Fruit fly (Drosophila melanogaster): ENCODE results near the gene SdicA.
"Not testable (repeated sequence)": the region's sequence is repeated elsewhere in the genome, so short reads cannot be mapped to it uniquely, and the experiment has no call there.

SdicA gene

DNA sequence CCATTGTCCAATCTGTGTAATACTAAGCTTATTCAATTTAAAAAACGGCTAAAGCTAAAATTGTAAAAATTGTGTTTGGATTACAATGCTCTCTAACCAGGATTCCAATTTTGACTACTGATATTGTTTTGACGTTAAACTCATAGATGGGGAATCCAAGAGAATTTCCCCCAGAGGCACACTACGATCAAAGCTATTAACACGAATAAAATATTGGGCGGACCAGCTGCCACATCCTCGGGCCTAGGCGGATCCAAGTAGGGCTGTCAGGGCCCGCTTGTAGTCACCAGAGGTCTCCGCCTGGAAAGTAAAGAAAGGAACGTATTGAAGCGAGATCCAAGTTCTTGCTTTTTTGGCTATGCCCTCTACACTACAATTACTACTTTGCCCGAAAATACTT lies at the start of gene SdicA:
SdicA (minus strand) TSS at position 101 of the 400 bp plus-strand sequence.
- not testable (repeated sequence) for TF ChIP-seq ttk, Sin3A, Myc (optimal IDR thresholded peaks at IDR 0.05)

DNA sequence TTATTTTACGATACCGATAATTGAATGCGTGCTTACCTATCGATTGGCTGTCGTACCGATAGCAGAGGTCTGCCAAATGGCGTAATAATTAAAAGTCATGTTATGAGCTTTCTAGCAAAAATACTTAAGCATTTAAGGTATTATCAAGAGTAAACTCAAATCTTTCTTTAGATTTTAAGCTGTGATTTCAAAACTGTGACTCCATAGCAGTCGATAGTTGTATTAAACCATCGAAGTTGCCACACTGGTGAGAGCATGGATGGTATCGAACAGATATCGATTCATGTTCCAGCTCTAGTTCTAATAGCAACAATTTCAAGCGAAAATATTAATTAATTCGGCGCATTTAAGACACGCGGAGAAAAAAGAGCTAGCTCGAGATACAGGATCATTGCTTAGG lies 49.3 kb upstream of the SdicA start, which contains the start of the genes CG17068 and Rab10:
CG17068 (minus strand) TSS at position 25 of the 400 bp plus-strand sequence.
Rab10 (plus strand) TSS at position 270 of the 400 bp plus-strand sequence.
- TF ChIP-seq Myc (optimal IDR thresholded peaks at IDR 0.05) (no peak), psq (optimal IDR thresholded peaks at IDR 0.05) (no peak)

DNA sequence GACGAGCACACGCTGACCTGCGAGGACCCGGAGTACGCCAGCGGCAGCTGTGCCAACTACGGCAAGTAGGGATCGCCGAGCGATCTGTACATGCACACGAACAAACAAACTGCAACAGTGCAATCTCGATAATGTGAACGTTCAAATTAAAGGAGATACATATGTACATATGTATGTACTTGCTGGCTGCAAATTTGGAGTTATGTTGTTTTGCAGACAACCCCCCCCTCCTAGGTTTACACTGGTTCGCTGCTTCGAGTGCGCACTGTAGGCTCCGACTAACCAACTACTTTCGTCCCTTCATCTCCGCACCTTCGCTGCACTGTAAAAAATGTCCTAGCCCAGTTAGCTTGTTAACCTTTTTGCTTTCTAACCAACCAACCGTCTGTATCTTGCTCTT lies 46.0 kb upstream of the SdicA start:
- TF ChIP-seq Myc (optimal IDR thresholded peaks at IDR 0.05) = no peak
- no peak for TF ChIP-seq psq (optimal IDR thresholded peaks at IDR 0.05)
- TF ChIP-seq insv (optimal IDR thresholded peaks at IDR 0.05) = no peak
- no peak for TF ChIP-seq ttk (optimal IDR thresholded peaks at IDR 0.05)
- no peak for TF ChIP-seq h (optimal IDR thresholded peaks at IDR 0.05)
- no peak for TF ChIP-seq Sin3A (optimal IDR thresholded peaks at IDR 0.05)

DNA sequence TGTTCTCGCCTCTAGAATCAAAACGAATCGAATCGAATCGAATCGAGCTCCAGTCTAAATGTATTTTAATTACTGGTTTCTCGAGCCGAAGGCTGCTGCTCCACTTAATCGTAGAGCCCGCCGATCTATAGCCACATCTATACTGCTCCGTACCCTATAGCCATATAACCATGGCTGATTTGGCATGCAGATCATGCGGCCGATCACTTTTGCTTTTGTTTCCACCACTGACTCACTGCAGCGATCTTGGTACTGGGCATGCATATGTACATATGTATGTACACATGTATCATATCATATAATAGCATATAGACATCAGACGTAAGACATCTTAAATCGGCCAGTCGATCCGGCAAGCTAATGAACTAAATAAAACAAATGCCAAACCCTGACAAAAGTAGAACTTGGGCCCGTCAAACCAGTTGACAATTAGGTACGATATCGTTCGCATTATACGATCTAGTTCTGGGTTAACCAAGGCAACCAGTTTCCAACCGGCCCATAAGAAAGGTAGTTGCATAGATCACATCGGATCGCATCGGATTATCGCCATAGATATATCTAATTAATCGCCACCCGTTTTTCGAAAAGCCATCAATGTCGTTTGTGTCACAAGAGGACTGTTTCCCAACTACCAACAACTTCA lies 43.6 kb upstream of the SdicA start:
- TF ChIP-seq insv (optimal IDR thresholded peaks at IDR 0.05) = no peak
- no peak for TF ChIP-seq ttk (optimal IDR thresholded peaks at IDR 0.05)
- no peak for TF ChIP-seq h (optimal IDR thresholded peaks at IDR 0.05)
- no peak for TF ChIP-seq Sin3A (optimal IDR thresholded peaks at IDR 0.05)
- no peak for TF ChIP-seq Myc (optimal IDR thresholded peaks at IDR 0.05)
- TF ChIP-seq psq (optimal IDR thresholded peaks at IDR 0.05) = no peak

DNA sequence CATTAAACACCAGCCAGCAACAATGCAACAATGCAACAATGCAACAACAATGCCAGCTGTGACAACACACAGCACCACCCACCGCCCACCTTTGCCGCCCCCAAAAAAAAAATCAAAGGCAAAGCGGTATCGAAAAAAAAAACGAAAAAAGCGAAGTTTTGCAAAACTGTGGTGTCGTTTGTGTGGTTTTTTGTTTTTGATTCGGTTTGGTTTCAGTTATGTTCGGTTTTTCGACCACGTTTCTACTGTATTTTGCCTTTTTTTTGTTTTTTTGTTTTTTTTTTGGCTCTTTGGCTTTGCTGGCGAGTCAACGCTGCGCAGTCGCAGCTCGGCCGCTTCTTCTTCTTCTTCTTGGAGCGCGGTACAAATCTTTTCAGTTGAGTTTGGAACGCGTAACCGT lies 42.5 kb upstream of the SdicA start, which contains the start of gene Peritrophin-A:
Peritrophin-A (plus strand) TSS at position 370 of the 400 bp plus-strand sequence.
- no peak for TF ChIP-seq Sin3A (optimal IDR thresholded peaks at IDR 0.05)
- no peak for TF ChIP-seq Myc (optimal IDR thresholded peaks at IDR 0.05)
- no peak for TF ChIP-seq ttk (optimal IDR thresholded peaks at IDR 0.05)
- TF ChIP-seq insv (optimal IDR thresholded peaks at IDR 0.05) = no peak
- no peak for TF ChIP-seq h (optimal IDR thresholded peaks at IDR 0.05)
- TF ChIP-seq psq (optimal IDR thresholded peaks at IDR 0.05) = no peak

DNA sequence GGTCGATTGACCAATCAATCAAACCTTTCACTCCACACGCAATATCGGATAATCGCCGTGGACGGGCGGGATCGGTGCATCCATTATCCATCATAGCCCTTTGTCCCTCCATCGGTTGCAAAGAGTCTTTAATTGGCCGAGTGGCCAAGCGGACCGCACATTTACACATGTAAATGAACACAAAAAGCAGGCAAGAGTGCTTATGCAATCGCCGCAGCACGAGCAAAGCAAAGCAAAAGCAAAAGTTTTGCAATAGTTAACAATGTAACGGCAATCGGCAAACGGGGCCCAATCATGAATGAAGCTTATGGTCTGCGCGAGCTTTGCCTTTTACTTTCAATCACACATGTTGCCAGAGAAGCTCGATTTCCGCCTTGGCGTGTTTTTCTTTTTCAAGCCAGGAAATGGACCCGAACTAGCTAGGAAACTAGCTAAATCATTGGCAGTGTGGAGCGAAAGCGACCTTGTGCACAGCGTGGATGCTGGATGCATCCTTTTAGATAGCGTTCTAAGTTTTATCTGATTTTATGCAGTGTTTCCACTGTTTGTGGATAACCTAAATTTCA lies 41.6 kb upstream of the SdicA start:
- TF ChIP-seq Sin3A (optimal IDR thresholded peaks at IDR 0.05) = no peak
- no peak for TF ChIP-seq Myc (optimal IDR thresholded peaks at IDR 0.05)
- no peak for TF ChIP-seq insv (optimal IDR thresholded peaks at IDR 0.05)
- no peak for TF ChIP-seq ttk (optimal IDR thresholded peaks at IDR 0.05)
- no peak for TF ChIP-seq psq (optimal IDR thresholded peaks at IDR 0.05)
- no peak for TF ChIP-seq h (optimal IDR thresholded peaks at IDR 0.05)

dm6 chrX:20240518-20241186 lies 38.9 kb upstream of the SdicA start:
- TF ChIP-seq ttk (optimal IDR thresholded peaks at IDR 0.05) = no peak

DNA sequence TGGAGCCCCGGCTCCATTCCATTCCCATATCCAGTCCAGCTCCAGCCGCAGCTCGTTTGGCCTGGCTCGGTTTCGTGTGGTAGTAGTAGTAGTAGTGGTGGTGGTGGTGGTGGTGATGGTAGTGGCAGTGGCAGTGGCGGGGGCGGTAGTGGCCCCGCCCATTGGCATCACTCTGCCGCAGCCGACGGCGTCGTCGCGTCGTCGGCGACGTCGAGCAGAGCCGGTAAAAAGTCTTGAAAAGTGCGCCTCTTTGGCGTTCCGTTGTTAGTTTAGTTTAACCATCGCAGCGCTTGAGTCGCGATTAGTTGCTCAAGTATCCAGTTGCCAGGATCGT lies 37.8 kb upstream of the SdicA start, which contains the start of gene obst-A:
obst-A (plus strand) TSS at position 248 of the 334 bp plus-strand sequence.
- no peak for TF ChIP-seq h (optimal IDR thresholded peaks at IDR 0.05)
- TF ChIP-seq psq (optimal IDR thresholded peaks at IDR 0.05) = no peak
- TF ChIP-seq Sin3A (optimal IDR thresholded peaks at IDR 0.05) = no peak
- no peak for TF ChIP-seq Myc (optimal IDR thresholded peaks at IDR 0.05)
- no peak for TF ChIP-seq ttk (optimal IDR thresholded peaks at IDR 0.05)
- TF ChIP-seq insv (optimal IDR thresholded peaks at IDR 0.05) = no peak

dm6 chrX:20238736-20239607 lies 37.2 kb upstream of the SdicA start:
- TF ChIP-seq ttk (optimal IDR thresholded peaks at IDR 0.05) = no peak
- no peak for TF ChIP-seq insv (optimal IDR thresholded peaks at IDR 0.05)
- TF ChIP-seq Sin3A (optimal IDR thresholded peaks at IDR 0.05) = no peak
- TF ChIP-seq psq (optimal IDR thresholded peaks at IDR 0.05) = no peak
- no peak for TF ChIP-seq h (optimal IDR thresholded peaks at IDR 0.05)
- no peak for TF ChIP-seq Myc (optimal IDR thresholded peaks at IDR 0.05)

- no peak for TF ChIP-seq h (optimal IDR thresholded peaks at IDR 0.05)
- no peak for TF ChIP-seq insv (optimal IDR thresholded peaks at IDR 0.05)
- no peak for TF ChIP-seq ttk (optimal IDR thresholded peaks at IDR 0.05)
- TF ChIP-seq psq (optimal IDR thresholded peaks at IDR 0.05) = no peak
- TF ChIP-seq Sin3A (optimal IDR thresholded peaks at IDR 0.05) = no peak
- TF ChIP-seq Myc (optimal IDR thresholded peaks at IDR 0.05) = no peak
Observed at dm6 chrX:20237914-20238313, 36.2 kb upstream of the SdicA start.

DNA sequence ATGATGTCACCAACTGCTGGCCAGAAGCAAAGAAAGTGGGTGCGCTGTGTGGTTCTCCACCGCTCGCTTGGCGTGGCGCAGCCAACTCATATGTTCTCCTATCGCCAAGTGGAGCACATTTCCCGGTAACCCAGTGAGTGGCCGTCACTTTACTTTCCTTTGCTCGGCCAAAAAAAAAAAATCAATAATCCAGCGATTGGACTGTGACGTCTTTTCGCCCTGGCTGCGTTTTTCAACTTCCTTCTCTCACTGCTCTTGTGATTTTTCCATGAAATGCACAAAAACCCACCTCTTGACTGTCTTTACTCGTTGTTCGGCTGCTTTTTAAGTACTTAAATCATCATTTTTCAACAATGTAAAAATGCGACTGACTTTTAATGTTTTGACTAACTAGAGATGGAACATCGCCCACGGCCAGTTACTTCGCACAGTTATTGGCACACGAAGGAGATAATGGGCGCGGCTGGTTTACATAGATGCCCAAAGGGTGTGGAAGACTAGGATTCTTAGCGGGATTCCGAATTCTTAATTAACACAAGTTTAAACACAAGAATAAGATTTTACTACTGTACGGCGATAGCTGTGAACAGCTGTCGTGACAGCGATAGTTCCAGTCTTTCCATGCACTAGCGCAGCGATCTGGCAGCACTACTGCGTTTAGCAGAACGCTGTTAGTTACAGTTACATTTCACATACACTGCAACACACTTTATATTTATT lies 34.2 kb upstream of the SdicA start, which contains the start of gene sw:
sw (minus strand) TSS at position 589 of the 720 bp plus-strand sequence.
- TF ChIP-seq Sin3A (optimal IDR thresholded peaks at IDR 0.05) (no peak), Myc (optimal IDR thresholded peaks at IDR 0.05) (no peak), ttk (optimal IDR thresholded peaks at IDR 0.05) (no peak), insv (optimal IDR thresholded peaks at IDR 0.05) (no peak)

All from Kc167 (cell line).